Worm (Caenorhabditis elegans): Measurements from ENCODE around the gene T27A10.6.

ce11 chrX:3590510-3590909 lies 5.6 kb downstream of the T27A10.6 start:
- TF ChIP-seq nhr-28 (tag; optimal IDR thresholded peaks at IDR 0.05): no peak
- TF ChIP-seq efl-3 (GFP tag; optimal IDR thresholded peaks at IDR 0.05): no peak
- TF ChIP-seq lsy-2 (tag; optimal IDR thresholded peaks at IDR 0.05): no peak
- TF ChIP-seq dpl-1 (GFP tag; optimal IDR thresholded peaks at IDR 0.05): no peak
- no peak for TF ChIP-seq alr-1 (tag; optimal IDR thresholded peaks at IDR 0.05; ENCODE audit: borderline replicate concordance)
- TF ChIP-seq sup-37 (GFP tag; optimal IDR thresholded peaks at IDR 0.05): no peak
- TF ChIP-seq nhr-76 (tag; optimal IDR thresholded peaks at IDR 0.05): no peak
